Fruit fly (Drosophila melanogaster) whole organism, embryonic: ENCODE measurements around the gene lin-52.

Experiments used
- BEAF-32 ChIP-seq: fragments of 200-800 bp; sonication (Bioruptor generic); optimal IDR thresholded peaks from 3 replicates; lab custom pipeline; 2017; ENCODE audit warnings: missing biosample characterization, missing genetic modification characterization, mild to moderate bottlenecking, moderate library complexity, missing genetic modification reagents
- CG17359 ChIP-seq: fragments of 200-800 bp; sonication (Bioruptor generic); optimal IDR thresholded peaks from 3 replicates; lab custom pipeline; 2018; ENCODE audit warnings: missing biosample characterization, mild to moderate bottlenecking, missing genetic modification characterization, moderate library complexity
- CG4617 ChIP-seq: fragments of 200-800 bp; sonication (Bioruptor generic); optimal IDR thresholded peaks from 3 replicates; lab custom pipeline; 2016; ENCODE audit warnings: missing biosample characterization, missing genetic modification characterization, borderline replicate concordance
- Dp ChIP-seq: fragments of 200-800 bp; sonication (Bioruptor generic); optimal IDR thresholded peaks from 2 replicates; lab custom pipeline; 2018; ENCODE audit warnings: missing biosample characterization, mild to moderate bottlenecking, missing genetic modification characterization, moderate library complexity
- Lhr ChIP-seq: fragments of 200-800 bp; sonication (Bioruptor generic); optimal IDR thresholded peaks from 3 replicates; lab custom pipeline; 2017; ENCODE audit warnings: mild to moderate bottlenecking, missing biosample characterization, missing genetic modification reagents, missing genetic modification characterization
- MESR4 ChIP-seq: fragments of 200-800 bp; sonication (Bioruptor generic); optimal IDR thresholded peaks from 2 replicates; lab custom pipeline; 2018; ENCODE audit warnings: missing biosample characterization, mild to moderate bottlenecking, missing genetic modification characterization, moderate library complexity
- cg ChIP-seq: fragments of 200-800 bp; sonication (Bioruptor generic); optimal IDR thresholded peaks from 3 replicates; lab custom pipeline; 2019; ENCODE audit warnings: missing biosample characterization, mild to moderate bottlenecking, missing genetic modification characterization, moderate library complexity
- gem ChIP-seq: fragments of 200-800 bp; sonication (Bioruptor generic); optimal IDR thresholded peaks from 2 replicates; lab custom pipeline; 2019; ENCODE audit warnings: missing biosample characterization, mild to moderate bottlenecking, missing genetic modification characterization, moderate library complexity
- oc ChIP-seq: fragments of 200-800 bp; sonication (Bioruptor generic); optimal IDR thresholded peaks from 2 replicates; lab custom pipeline; 2018; ENCODE audit warnings: missing biosample characterization, mild to moderate bottlenecking, missing genetic modification characterization, moderate library complexity
- peb ChIP-seq: fragments of 200-800 bp; sonication (Bioruptor generic); IDR thresholded peaks from 2 replicates; pipeline ENCODE4 v1.3.6; 2022; ENCODE audit warnings: missing biosample characterization, missing genetic modification characterization
- wor ChIP-seq: fragments of 200-800 bp; sonication (Bioruptor generic); IDR thresholded peaks from 2 replicates; pipeline ENCODE4 v1.3.6; 2022; ENCODE audit warnings: missing biosample characterization, missing genetic modification characterization

DNA sequence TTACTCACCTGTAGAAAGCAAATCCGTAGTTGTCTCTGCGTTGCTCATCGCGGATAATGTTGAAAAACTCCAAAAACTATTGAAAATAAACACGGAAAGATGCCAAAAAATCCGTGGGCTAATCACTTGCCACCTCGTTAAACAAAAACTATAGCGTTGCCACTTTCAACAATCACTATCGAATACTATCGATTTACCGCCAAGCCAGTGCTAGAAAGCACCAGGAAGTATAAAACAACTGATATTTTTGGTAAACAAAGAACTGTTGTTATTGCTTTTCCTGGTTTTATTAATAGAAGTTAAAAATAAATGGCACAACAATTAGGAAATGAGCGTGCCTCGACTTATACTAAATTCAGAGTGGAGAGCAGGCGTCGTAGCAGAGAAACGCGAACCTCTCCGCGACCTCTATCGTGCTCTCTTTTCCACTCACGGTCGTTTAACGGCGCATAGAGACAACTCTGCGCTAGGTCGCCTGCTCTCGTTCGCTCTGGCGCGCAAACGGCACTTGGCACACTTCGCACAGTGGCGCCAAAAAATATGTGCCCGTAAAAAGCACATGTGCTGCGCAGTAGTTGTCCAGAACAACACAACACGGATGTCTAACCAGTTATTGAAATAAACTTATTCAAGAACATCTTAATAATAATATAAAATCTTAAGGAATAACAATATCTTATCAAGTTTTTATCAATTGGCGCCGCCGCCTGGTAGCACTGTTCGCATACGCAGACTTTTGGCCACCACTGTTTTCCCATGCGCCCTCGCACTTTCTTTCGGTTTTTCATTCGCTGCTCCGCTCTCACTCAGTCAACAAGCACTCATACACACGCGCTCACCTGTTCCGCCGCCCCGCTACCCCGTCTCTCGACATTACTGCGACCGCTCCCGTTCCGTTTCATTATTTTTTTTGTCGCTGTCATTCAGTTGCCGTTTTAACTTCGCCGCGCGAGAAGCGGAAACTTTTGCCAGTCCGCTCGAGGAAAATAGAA is at the start of gene lin-52, which contains the start of gene CG15771:
- TF ChIP-seq cg (GFP tag; lab: Kevin White, UChicago) (peak; percentile 70), CG17359 (tag; lab: Kevin White, UChicago) (peak; percentile 93), MESR4 (GFP tag; lab: Kevin White, UChicago) (peak; percentile 31), Lhr (GFP tag; lab: Kevin White, UChicago) (peak; percentile 73), wor (GFP tag; lab: Robert Waterston, UW) (peak; percentile 95), Dp (GFP tag; lab: Kevin White, UChicago) (peak; percentile 57), BEAF-32 (GFP tag; lab: Kevin White, UChicago) (peak; percentile 84), CG4617 (GFP tag; lab: Kevin White, UChicago) (peak; percentile 17), gem (tag; lab: Kevin White, UChicago) (peak; percentile 96), peb (GFP tag; lab: Robert Waterston, UW) (peak; percentile 94), oc (tag; lab: Kevin White, UChicago) (peak; percentile 90)
